Worm (Caenorhabditis elegans) whole organism, L4/young adult: Measurements from ENCODE around the gene F58B3.4.

Experiments
- W03F9.2 ChIP-seq: fragments of 150-350 bp; optimal IDR thresholded peaks from 2 replicates; lab custom pipeline; 2014; ENCODE audit warnings: missing biosample characterization, missing genetic modification characterization
- dao-5 ChIP-seq: sonication (generic microtip); optimal IDR thresholded peaks from 2 replicates; lab custom pipeline; 2016; ENCODE audit warnings: missing genotype, missing genetic modification characterization, moderate library complexity, missing compliant biosample characterization
- him-1 ChIP-seq: sonication (generic microtip); optimal IDR thresholded peaks from 2 replicates; lab custom pipeline; 2016; ENCODE audit warnings: missing genotype, missing genetic modification reagents, missing genetic modification characterization, missing compliant biosample characterization

The F58B3.4 gene

DNA sequence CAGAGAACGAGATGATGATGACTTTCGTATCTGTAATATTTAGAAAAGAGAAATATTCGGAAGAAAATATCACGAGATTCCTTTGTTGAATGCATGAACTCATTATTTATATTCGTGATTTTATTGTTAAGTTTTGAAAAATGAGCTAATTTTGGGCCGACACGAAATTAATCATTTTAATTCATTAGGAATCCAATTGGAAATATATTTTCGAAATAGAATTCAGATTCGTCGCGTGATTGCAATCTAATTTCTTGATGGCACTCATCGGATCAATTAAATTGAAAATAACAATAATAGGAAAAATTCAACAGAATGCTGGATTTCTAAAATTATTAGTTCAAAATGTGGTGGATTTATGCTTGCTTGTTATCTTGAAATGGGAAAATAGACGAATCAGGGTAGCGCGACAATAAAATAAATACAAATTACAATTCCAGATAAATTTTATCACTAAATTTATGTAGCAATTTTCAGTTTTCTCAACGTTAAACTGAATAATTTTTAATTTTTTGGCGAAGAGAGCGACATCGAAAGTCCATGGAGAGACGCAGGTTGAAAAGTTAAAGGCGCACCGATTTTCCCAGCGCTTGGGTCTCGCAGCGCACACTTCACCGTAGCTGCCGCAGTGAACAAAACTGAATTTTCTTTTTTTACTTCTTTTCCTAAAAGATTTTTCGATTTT, 29.8 kb downstream of the F58B3.4 start:
- TF ChIP-seq him-1 (peak; percentile 38), dao-5 (tag; lab: Kevin White, UChicago) (no peak), W03F9.2 (peak; percentile 88)

DNA sequence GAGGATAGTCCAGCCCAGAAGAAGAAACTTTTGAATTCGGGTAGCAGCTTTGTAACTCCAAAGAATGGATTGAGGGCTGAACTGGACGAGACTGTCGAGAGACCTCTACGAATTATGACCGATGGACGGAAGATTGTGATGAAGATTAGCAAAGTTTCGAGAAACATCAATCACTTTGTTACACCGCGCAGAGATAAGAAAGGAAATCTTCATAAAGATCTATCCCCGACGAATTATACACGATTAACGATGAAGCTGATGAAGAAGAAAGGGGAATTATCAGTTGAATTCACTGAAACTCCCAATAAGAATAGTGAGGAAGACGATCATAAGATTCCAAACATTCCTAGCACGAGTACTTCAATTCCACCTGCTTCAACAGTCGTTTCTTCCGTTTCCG, 31.9 kb downstream of the F58B3.4 start:
- TF ChIP-seq W03F9.2 (no peak), him-1 (no peak), dao-5 (tag; lab: Kevin White, UChicago) (no peak)

DNA sequence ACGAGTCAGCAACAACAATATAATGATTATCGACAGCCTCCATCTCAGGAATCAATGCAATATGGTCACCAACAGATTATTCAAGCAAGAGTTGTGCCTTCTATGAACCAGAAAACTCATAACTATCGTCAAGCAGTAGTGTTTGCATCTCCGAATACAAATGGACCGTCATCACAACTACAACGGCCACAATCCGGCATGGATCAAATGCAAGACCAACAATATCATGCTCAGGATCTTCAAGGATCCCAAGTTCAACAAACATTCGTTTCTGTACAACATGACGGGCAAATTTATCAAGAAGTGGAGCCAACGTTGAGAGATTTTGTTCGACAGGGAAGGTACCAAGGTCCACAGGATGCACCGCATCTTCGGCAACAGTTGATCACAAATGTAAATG, 34.6 kb downstream of the F58B3.4 start:
- no peak for TF ChIP-seq him-1
- TF ChIP-seq dao-5 (tag; lab: Kevin White, UChicago) = no peak
- no peak for TF ChIP-seq W03F9.2

DNA sequence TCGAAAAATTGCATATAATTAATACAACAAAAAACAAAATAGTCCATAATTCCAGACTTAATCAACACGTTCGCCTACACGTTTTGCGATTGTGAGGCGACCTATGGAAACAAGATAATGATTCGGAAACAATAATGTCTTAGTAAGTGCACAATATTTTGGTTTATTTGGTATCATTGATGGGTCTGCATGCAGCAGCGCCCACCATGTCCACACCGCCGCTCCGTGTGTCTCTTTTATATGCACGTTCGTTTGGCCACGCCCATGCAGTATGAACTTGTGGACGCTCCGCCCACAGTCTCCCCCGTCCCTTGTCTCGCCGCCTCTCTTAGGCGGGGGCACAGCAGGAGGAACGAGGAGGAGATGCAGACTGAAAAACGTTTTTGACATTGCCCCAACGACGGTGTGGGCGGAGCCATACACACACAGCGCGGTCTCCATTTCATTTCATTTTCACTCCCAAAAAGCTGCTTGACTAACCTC, 37.4 kb downstream of the F58B3.4 start, which contains the start of gene mig-38:
Gene mig-38, plus strand, starts transcription at position 54 of the 483 bp plus-strand sequence.
- TF ChIP-seq him-1 = peak; percentile 23
- no peak for TF ChIP-seq dao-5 (tag; lab: Kevin White, UChicago)

DNA sequence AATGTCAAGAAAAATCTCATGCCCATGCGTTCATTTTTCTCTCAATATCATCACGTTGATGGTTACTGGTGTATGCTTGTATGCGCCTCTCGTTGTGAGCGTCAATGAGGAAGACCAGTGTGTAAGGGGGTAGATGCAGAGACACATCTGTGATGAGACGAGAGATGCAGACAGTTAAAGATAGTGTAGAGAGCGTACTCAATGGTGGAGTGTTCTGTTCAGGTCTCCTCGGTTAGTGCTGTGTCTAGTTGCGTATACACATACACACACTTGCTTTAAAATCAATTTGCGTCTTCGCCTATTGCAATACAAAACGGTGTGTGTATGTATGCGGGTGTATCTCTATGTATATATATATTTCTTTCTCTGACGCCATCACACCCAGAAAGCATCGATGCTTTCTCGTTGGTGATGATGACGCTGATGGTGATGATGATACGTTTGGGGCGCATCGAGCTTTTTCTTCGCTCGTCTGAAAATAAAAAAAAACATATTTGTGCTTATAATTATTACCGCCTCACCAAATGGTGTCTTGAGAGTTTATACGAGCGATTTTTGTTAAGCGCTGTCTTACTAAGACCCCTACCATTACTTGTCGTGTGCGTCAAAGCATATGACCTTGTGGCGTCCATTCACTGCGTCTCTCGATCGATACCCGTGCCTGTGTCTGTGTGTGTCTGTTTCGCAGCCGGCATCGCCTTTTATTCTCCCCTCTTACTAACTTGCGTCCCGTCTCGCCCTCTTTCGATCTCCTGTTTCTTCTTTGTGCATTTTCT, 38.0 kb downstream of the F58B3.4 start, which contains the start of gene F40F11.3:
Gene F40F11.3, minus strand, starts transcription at position 589 of the 776 bp plus-strand sequence.
- TF ChIP-seq dao-5 (tag; lab: Kevin White, UChicago) (no peak), W03F9.2 (peak; percentile 43)

DNA sequence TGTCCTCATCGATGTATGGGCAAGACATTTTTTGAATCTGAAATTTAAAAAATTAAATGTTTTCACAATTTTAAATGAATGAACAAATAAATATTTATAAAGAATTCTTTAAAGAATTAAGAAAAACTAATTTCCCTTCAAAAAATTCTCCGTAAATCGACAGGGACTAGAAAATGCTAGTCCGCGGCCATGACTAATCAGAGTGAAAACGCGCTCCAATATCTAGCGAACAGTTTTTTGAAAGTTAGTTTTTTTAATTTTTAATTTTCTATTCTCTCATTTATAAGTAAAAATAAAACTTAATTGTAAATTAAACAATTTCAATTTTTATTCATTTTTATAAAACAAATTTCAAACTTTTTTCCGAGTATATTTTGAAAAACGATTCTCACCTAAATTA, 38.8 kb downstream of the F58B3.4 start:
- TF ChIP-seq W03F9.2 (peak; percentile 88), dao-5 (tag; lab: Kevin White, UChicago) (no peak)

DNA sequence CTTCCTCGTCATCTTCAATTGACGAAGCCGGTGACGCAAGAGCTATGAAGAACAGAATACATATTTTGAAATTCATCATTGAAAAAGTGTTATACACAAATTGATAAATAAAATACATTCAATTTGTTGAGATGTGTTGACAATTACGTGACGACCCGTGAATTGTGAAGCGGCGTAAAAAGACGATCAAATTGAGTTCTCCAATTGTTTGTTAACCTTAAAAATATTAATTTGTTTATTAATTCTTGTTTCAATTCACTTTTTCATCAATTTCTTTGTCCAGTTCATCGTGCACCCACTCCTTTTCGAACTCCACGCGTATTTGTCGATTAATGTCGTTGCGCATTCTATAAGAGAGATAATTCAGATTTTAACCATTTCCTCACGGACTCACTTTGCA, 39.5 kb downstream of the F58B3.4 start, which contains the start of gene spe-36:
Gene spe-36, minus strand, starts transcription at position 101 of the 400 bp plus-strand sequence.
- TF ChIP-seq him-1 (no peak), dao-5 (tag; lab: Kevin White, UChicago) (no peak), W03F9.2 (no peak)

DNA sequence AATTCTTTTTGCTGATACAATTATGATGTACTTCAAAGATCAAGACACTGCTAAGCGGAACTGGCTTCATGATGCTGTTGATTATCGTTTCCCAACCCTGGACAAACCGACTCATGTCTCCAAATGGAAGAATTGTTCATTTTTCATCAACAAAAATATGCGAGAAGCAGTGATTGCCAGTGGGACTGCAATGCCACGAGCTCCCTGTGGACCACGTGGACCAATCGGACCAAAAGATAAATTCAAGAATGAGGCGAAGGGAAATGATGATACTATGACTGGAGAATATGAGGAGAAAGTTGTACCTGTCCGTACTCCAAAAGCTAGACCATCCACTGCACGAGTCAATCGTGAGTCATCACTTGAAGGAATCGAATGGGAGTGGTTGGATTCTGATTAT, 45.2 kb downstream of the F58B3.4 start:
- TF ChIP-seq him-1 = no peak

DNA sequence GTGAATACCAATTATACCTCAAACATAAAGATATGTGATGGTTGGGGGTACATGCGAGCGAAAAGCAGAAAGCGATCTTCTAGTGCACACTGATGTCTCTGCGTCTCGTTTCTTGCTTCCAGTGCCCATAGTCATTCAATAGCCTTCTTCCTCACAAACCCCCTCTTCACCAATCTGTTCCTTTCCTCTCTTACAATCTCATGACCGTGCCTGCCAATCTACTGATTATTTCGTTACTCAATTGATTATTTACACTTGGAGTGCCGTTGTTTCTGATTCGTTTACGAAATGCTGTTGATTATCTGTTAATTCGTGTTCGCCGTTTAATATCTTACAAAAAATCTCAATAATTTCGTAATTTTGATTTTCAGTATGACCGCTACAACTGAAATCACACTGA, 46.8 kb downstream of the F58B3.4 start:
- TF ChIP-seq him-1 (no peak), W03F9.2 (no peak), dao-5 (tag; lab: Kevin White, UChicago) (no peak)

DNA sequence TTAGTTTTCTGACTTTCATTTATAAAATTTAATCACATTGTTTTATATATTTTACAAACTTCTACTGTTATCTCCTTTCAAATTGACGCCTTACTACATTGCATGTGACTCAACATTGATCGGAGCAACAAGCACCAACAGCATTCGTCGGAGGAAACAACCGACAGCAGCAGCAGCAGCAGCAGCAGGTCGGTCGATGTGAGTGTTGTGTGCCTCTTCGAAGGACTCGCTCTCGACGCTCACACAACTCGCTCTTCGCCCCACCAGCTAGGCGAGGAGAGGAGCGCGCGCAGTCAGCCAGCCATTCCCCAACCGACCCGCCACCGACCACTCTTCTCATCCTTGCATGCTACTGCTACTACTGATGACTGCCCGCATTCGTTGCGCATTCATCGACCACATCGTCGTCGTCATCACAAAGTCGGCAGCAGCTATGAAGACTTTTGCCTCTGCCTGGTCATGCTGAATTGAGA, 47.7 kb downstream of the F58B3.4 start, which contains the start of gene F12F6.1:
Gene F12F6.1, plus strand, starts transcription at position 51 of the 473 bp plus-strand sequence.
- no peak for TF ChIP-seq W03F9.2
- no peak for TF ChIP-seq him-1

DNA sequence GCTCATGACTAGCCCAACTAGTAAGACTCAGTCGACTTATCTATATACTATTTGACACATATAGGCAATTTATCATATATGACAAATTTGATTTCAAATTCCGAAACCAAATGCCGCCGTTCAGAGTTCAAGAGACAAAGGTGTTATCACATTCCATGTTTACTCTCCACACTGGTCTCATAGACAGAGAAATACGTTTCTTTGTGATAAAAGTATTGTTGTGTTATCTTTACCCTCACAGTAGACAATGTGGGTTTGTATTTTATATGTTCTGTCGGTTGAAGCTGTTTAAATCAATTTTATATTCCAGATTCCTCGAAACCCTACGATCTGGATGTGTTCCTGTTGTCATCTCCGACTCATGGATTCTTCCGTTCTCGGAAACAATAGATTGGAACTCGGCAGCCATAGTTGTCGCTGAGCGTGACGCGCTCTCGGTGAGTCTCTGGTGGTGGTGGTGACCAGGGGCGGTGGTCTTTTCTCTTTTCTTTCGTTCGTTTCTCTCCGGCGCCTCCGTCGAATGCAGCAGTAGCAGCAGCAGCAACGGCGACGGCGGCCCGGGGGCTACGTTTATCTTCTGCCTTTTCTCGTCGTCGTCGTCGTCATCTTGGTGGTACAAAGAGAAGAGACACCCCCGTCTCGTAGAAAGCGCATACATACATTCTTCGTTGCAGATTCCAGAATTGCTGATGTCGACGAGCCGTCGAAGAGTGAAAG, 49.0 kb downstream of the F58B3.4 start:
- no peak for TF ChIP-seq W03F9.2
- TF ChIP-seq him-1 = no peak
- TF ChIP-seq dao-5 (tag; lab: Kevin White, UChicago) = no peak
